Worm (Caenorhabditis elegans) whole organism, L1 larva: Measurements from ENCODE around the gene cra-1.

Source experiments
- C34B4.2 ChIP-seq: sonication (generic microtip); optimal IDR thresholded peaks from 2 replicates; lab custom pipeline; 2017; ENCODE audit warnings: mild to moderate bottlenecking, missing genetic modification characterization, missing compliant biosample characterization
- Y116A8C.19 ChIP-seq: sonication (generic microtip); optimal IDR thresholded peaks from 2 replicates; lab custom pipeline; 2016; ENCODE audit warnings: missing compliant biosample characterization, missing genetic modification characterization, borderline replicate concordance
- alr-1 ChIP-seq: fragments of 200-800 bp; sonication (Bioruptor generic); optimal IDR thresholded peaks from 2 replicates; lab custom pipeline; 2018; ENCODE audit warnings: borderline replicate concordance, mild to moderate bottlenecking, missing genetic modification characterization, missing compliant biosample characterization
- aly-2 ChIP-seq: fragments of 150-350 bp; optimal IDR thresholded peaks from 2 replicates; lab custom pipeline; 2014; ENCODE audit warnings: missing biosample characterization, missing genetic modification characterization
- ama-1 ChIP-seq: fragments of 150-350 bp; optimal IDR thresholded peaks from 2 replicates; lab custom pipeline; 2014
- blmp-1 ChIP-seq: fragments of 150-350 bp; optimal IDR thresholded peaks from 2 replicates; lab custom pipeline; 2014; ENCODE audit warnings: missing biosample characterization, missing genetic modification characterization
- ceh-63 ChIP-seq: fragments of 200-800 bp; sonication (Bioruptor generic); optimal IDR thresholded peaks from 2 replicates; lab custom pipeline; 2018; ENCODE audit warnings: mild to moderate bottlenecking, missing genetic modification characterization, missing compliant biosample characterization
- ceh-8 ChIP-seq: fragments of 200-800 bp; sonication (Bioruptor generic); optimal IDR thresholded peaks from 2 replicates; lab custom pipeline; 2018; ENCODE audit warnings: mild to moderate bottlenecking, missing genetic modification characterization, moderate library complexity, missing compliant biosample characterization
- ceh-82 ChIP-seq, 3 experiments: fragments of 150-350 bp in 1 of 3; sonication (generic microtip) in 2 of 3; optimal IDR thresholded peaks; 2 replicates each; lab custom pipeline; 2014 to 2017; ENCODE audit warnings: missing biosample characterization in 3 of 3, missing genetic modification characterization in 3 of 3
- ceh-90 ChIP-seq: sonication (generic microtip); optimal IDR thresholded peaks from 2 replicates; lab custom pipeline; 2016; ENCODE audit warnings: missing genetic modification characterization, missing compliant biosample characterization
- dpl-1 ChIP-seq, 3 experiments: fragments of 150-350 bp in 2 of 3; sonication (generic microtip) in 1 of 3; optimal IDR thresholded peaks; 2 replicates each; lab custom pipeline; 2014 to 2017; ENCODE audit warnings: missing biosample characterization in 3 of 3, missing genetic modification characterization in 3 of 3, missing genetic modification reagents in 3 of 3
- efl-1 ChIP-seq, 4 experiments: fragments of 150-350 bp; optimal IDR thresholded peaks in 3 of 4; peaks in 1 of 4; 1 replicate in 1 of 4; 2 replicates in 3 of 4; lab custom pipeline; 2014; ENCODE audit warnings: missing biosample characterization in 2 of 4, missing genetic modification characterization in 2 of 4, missing genetic modification reagents in 2 of 4
- egl-13 ChIP-seq: sonication (generic microtip); optimal IDR thresholded peaks from 2 replicates; lab custom pipeline; 2016; ENCODE audit warnings: missing genotype, missing genetic modification reagents, missing genetic modification characterization, missing compliant biosample characterization
- egl-27 ChIP-seq, 2 experiments: fragments of 150-350 bp in 1 of 2; sonication (generic microtip); optimal IDR thresholded peaks; 3 replicates each; lab custom pipeline; 2017 to 2018; ENCODE audit warnings: missing biosample characterization in 2 of 2, missing genetic modification characterization in 2 of 2, missing genetic modification reagents in 2 of 2
- elt-2 ChIP-seq: sonication (generic microtip); optimal IDR thresholded peaks from 2 replicates; lab custom pipeline; 2016; ENCODE audit warnings: missing genetic modification characterization, mild to moderate bottlenecking, inconsistent platforms, missing compliant biosample characterization, missing genetic modification reagents
- elt-3 ChIP-seq, 6 experiments: fragments of 150-350 bp in 1 of 6; sonication (generic microtip); optimal IDR thresholded peaks; 2 replicates each; lab custom pipeline; 2017 to 2018; ENCODE audit warnings: missing biosample characterization in 6 of 6, missing genetic modification characterization in 6 of 6, inconsistent platforms in 1 of 6
- ets-5 ChIP-seq: fragments of 200-800 bp; sonication (Bioruptor generic); IDR thresholded peaks from 2 replicates; pipeline ENCODE4 v1.3.6; 2022; ENCODE audit warnings: missing genetic modification characterization, missing compliant biosample characterization
- fkh-8 ChIP-seq: sonication (generic microtip); optimal IDR thresholded peaks from 2 replicates; lab custom pipeline; 2016; ENCODE audit warnings: mild to moderate bottlenecking, missing genetic modification characterization, missing compliant biosample characterization
- irx-1 ChIP-seq: sonication (generic microtip); optimal IDR thresholded peaks from 2 replicates; lab custom pipeline; 2016; ENCODE audit warnings: missing genetic modification characterization, missing compliant biosample characterization
- isw-1 ChIP-seq: fragments of 200-800 bp; sonication (Bioruptor generic); IDR thresholded peaks from 2 replicates; pipeline ENCODE4 v1.3.6; 2022; ENCODE audit warnings: missing genetic modification characterization, missing compliant biosample characterization
- lin-13 ChIP-seq: fragments of 150-350 bp; optimal IDR thresholded peaks from 2 replicates; lab custom pipeline; 2014; ENCODE audit warnings: missing biosample characterization, missing genetic modification reagents, missing genetic modification characterization
- lin-14 ChIP-seq: fragments of 200-800 bp; sonication (Bioruptor generic); optimal IDR thresholded peaks from 2 replicates; lab custom pipeline; 2018; ENCODE audit warnings: mild to moderate bottlenecking, missing genetic modification characterization, moderate library complexity, missing compliant biosample characterization
- lin-15B ChIP-seq: fragments of 150-350 bp; sonication (generic microtip); optimal IDR thresholded peaks from 3 replicates; lab custom pipeline; 2014; ENCODE audit warnings: missing biosample characterization, missing genetic modification characterization
- lin-35 ChIP-seq, 2 experiments: fragments of 150-350 bp; optimal IDR thresholded peaks; 2 replicates each; lab custom pipeline; 2014; ENCODE audit warnings: missing biosample characterization in 2 of 2, missing genetic modification characterization in 2 of 2, missing genetic modification reagents in 2 of 2
- lin-39 ChIP-seq: fragments of 150-350 bp; optimal IDR thresholded peaks from 2 replicates; lab custom pipeline; 2014; ENCODE audit warnings: missing biosample characterization, missing genetic modification reagents, missing genetic modification characterization
- lir-3 ChIP-seq: sonication (generic microtip); optimal IDR thresholded peaks from 2 replicates; lab custom pipeline; 2016; ENCODE audit warnings: mild to moderate bottlenecking, missing genetic modification characterization, moderate library complexity, missing compliant biosample characterization; ENCODE audit not compliant: poor library complexity
- lsy-2 ChIP-seq, 2 experiments: fragments of 150-350 bp; optimal IDR thresholded peaks; 2 replicates each; lab custom pipeline; 2014; ENCODE audit warnings: missing biosample characterization in 2 of 2, missing genetic modification characterization in 2 of 2
- mdl-1 ChIP-seq, 2 experiments: fragments of 150-350 bp; optimal IDR thresholded peaks; 2 replicates each; lab custom pipeline; 2014 to 2017; ENCODE audit warnings: missing biosample characterization in 2 of 2, missing genetic modification characterization in 2 of 2, inconsistent platforms in 1 of 2
- mef-2 ChIP-seq: fragments of 150-350 bp; optimal IDR thresholded peaks from 2 replicates; lab custom pipeline; 2014; ENCODE audit warnings: missing biosample characterization, missing genetic modification characterization
- mep-1 ChIP-seq: fragments of 150-350 bp; optimal IDR thresholded peaks from 2 replicates; lab custom pipeline; 2014; ENCODE audit warnings: missing biosample characterization, missing genetic modification characterization
- nhr-11 ChIP-seq: fragments of 150-350 bp; optimal IDR thresholded peaks from 2 replicates; lab custom pipeline; 2014; ENCODE audit warnings: missing biosample characterization, missing genetic modification characterization
- nhr-20 ChIP-seq: sonication (generic microtip); optimal IDR thresholded peaks from 2 replicates; lab custom pipeline; 2016; ENCODE audit warnings: mild to moderate bottlenecking, missing genetic modification characterization, missing compliant biosample characterization
- nhr-237 ChIP-seq: fragments of 150-350 bp; optimal IDR thresholded peaks from 2 replicates; lab custom pipeline; 2014; ENCODE audit warnings: missing biosample characterization, missing genetic modification characterization
- nhr-47 ChIP-seq: sonication (generic microtip); optimal IDR thresholded peaks from 2 replicates; lab custom pipeline; 2016; ENCODE audit warnings: mild to moderate bottlenecking, missing genetic modification characterization, moderate library complexity, missing compliant biosample characterization
- nhr-77 ChIP-seq: fragments of 150-350 bp; optimal IDR thresholded peaks from 2 replicates; lab custom pipeline; 2014; ENCODE audit warnings: missing biosample characterization, missing genetic modification characterization
- nhr-84 ChIP-seq: sonication (generic microtip); optimal IDR thresholded peaks from 2 replicates; lab custom pipeline; 2017; ENCODE audit warnings: missing biosample characterization, missing genetic modification characterization
- nhr-85 ChIP-seq: sonication (generic microtip); peaks from one replicate; lab custom pipeline; 2016; ENCODE audit warnings: missing genetic modification characterization, inconsistent platforms, missing compliant biosample characterization
- pax-3 ChIP-seq: fragments of 200-800 bp; sonication (Bioruptor generic); optimal IDR thresholded peaks from 2 replicates; lab custom pipeline; 2018; ENCODE audit warnings: mild to moderate bottlenecking, missing genetic modification characterization, moderate library complexity, missing compliant biosample characterization
- pqm-1 ChIP-seq: sonication (generic microtip); optimal IDR thresholded peaks from 3 replicates; lab custom pipeline; 2017; ENCODE audit warnings: missing biosample characterization, missing genetic modification characterization
- rnt-1 ChIP-seq: sonication (generic microtip); optimal IDR thresholded peaks from 2 replicates; lab custom pipeline; 2016; ENCODE audit warnings: mild to moderate bottlenecking, missing genetic modification characterization, moderate library complexity, missing compliant biosample characterization
- snpc-4 ChIP-seq: fragments of 150-350 bp; optimal IDR thresholded peaks from 2 replicates; lab custom pipeline; 2014; ENCODE audit warnings: missing biosample characterization, missing genetic modification characterization
- sox-4 ChIP-seq: sonication (generic microtip); optimal IDR thresholded peaks from 2 replicates; lab custom pipeline; 2016; ENCODE audit warnings: missing genetic modification characterization, missing compliant biosample characterization
- sptf-1 ChIP-seq: fragments of 150-350 bp; optimal IDR thresholded peaks from 2 replicates; lab custom pipeline; 2014; ENCODE audit warnings: missing biosample characterization, missing genetic modification characterization
- sup-37 ChIP-seq: fragments of 200-800 bp; sonication (Bioruptor generic); optimal IDR thresholded peaks from 2 replicates; lab custom pipeline; 2018; ENCODE audit warnings: mild to moderate bottlenecking, missing genetic modification characterization, missing compliant biosample characterization
- swsn-7 ChIP-seq: sonication (generic microtip); optimal IDR thresholded peaks from 2 replicates; lab custom pipeline; 2016; ENCODE audit warnings: missing genetic modification characterization, missing compliant biosample characterization
- tbx-2 ChIP-seq: sonication (generic microtip); optimal IDR thresholded peaks from 2 replicates; lab custom pipeline; 2016; ENCODE audit warnings: missing genetic modification characterization, missing compliant biosample characterization
- tlp-1 ChIP-seq: fragments of 150-350 bp; optimal IDR thresholded peaks from 2 replicates; lab custom pipeline; 2014; ENCODE audit warnings: missing biosample characterization, missing genetic modification characterization
- unc-130 ChIP-seq: fragments of 150-350 bp; optimal IDR thresholded peaks from 2 replicates; lab custom pipeline; 2017; ENCODE audit warnings: missing biosample characterization, missing genetic modification characterization, inconsistent platforms
- unc-30 ChIP-seq: sonication (generic microtip); optimal IDR thresholded peaks from 2 replicates; lab custom pipeline; 2017; ENCODE audit warnings: missing biosample characterization, missing genetic modification characterization
- unc-86 ChIP-seq: sonication (generic microtip); optimal IDR thresholded peaks from 2 replicates; lab custom pipeline; 2016; ENCODE audit warnings: missing genetic modification characterization, missing compliant biosample characterization
- vab-15 ChIP-seq: sonication (generic microtip); optimal IDR thresholded peaks from 2 replicates; lab custom pipeline; 2017; ENCODE audit warnings: missing genotype, mild to moderate bottlenecking, missing genetic modification characterization, missing compliant biosample characterization
- xbp-1 ChIP-seq: sonication (generic microtip); optimal IDR thresholded peaks from 2 replicates; lab custom pipeline; 2016; ENCODE audit warnings: missing genetic modification characterization, missing compliant biosample characterization
- zag-1 ChIP-seq: fragments of 150-350 bp; optimal IDR thresholded peaks from 2 replicates; lab custom pipeline; 2014; ENCODE audit warnings: missing biosample characterization, missing genetic modification characterization
- ztf-11 ChIP-seq, 2 experiments: sonication (generic microtip); optimal IDR thresholded peaks; 2 replicates each; lab custom pipeline; 2016 to 2017; ENCODE audit warnings: missing genetic modification characterization in 2 of 2, missing biosample characterization in 1 of 2, missing compliant biosample characterization in 1 of 2

cra-1 gene

DNA sequence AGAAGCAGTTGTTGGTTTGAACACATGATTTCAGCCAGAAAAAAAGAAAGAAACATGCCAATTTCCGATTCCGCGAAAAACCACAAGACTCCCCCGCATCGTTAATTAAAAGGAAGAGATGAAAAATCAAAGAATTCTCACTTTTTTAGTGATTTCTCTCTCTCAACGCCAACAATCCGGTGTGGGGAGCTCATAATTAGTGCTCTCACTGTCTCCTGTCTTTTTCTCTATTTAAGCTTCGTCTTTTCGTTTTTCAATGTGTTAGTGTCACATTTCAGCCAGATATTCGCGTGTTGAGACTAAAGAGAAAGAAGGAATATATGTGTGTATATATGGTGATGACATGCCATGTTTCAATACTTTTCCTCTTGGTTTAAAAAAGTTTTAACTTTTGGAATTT is 4.5 kb upstream of the cra-1 start:
- TF ChIP-seq nhr-11 (tag; lab: Kevin White, UChicago), result peak; percentile 50
- TF ChIP-seq swsn-7 (tag; lab: Kevin White, UChicago), result peak; percentile 6
- peak in 1 of 3 experiments; percentile 16 for TF ChIP-seq ceh-82 (tag; optimal IDR thresholded peaks at IDR 0.05; lab: Kevin White, UChicago)
- no peak for TF ChIP-seq egl-27 (tag; optimal IDR thresholded peaks at IDR 0.05; lab: Kevin White, UChicago)
- no peak for TF ChIP-seq ets-5 (GFP tag; lab: Robert Waterston, UW)
- TF ChIP-seq nhr-85 (tag; lab: Kevin White, UChicago), result no peak
- TF ChIP-seq irx-1 (tag; lab: Kevin White, UChicago), result no peak
- no peak for TF ChIP-seq sup-37 (GFP tag; lab: Kevin White, UChicago)
- no peak for TF ChIP-seq pqm-1
- peak; percentile 4 for TF ChIP-seq tbx-2 (tag; lab: Kevin White, UChicago)
- no peak for TF ChIP-seq ceh-90
- no peak for TF ChIP-seq zag-1
- no peak for TF ChIP-seq nhr-237 (tag; lab: Kevin White, UChicago)
- no peak for TF ChIP-seq dpl-1 (GFP tag; optimal IDR thresholded peaks at IDR 0.05; lab: Kevin White, UChicago)
- TF ChIP-seq aly-2 (tag; lab: Kevin White, UChicago), result no peak
- no peak for TF ChIP-seq lin-39 (tag; lab: Kevin White, UChicago)
- TF ChIP-seq lin-13 (GFP tag; lab: Kevin White, UChicago), result no peak
- TF ChIP-seq alr-1 (tag; lab: Kevin White, UChicago), result no peak
- no peak for TF ChIP-seq unc-30
- TF ChIP-seq nhr-20, result peak; percentile 36
- no peak for TF ChIP-seq Y116A8C.19 (tag; lab: Kevin White, UChicago)
- no peak for TF ChIP-seq elt-2 (tag; lab: Kevin White, UChicago)
- peak; percentile 50 for TF ChIP-seq nhr-47 (tag; lab: Kevin White, UChicago)
- no peak for TF ChIP-seq elt-3 (tag; optimal IDR thresholded peaks at IDR 0.05; lab: Kevin White, UChicago)
- no peak for TF ChIP-seq sox-4 (tag; lab: Kevin White, UChicago)
- no peak for TF ChIP-seq C34B4.2
- TF ChIP-seq egl-13, result no peak
- TF ChIP-seq lsy-2 (tag; optimal IDR thresholded peaks at IDR 0.05; lab: Kevin White, UChicago), result peak; percentile 34 to 59
- TF ChIP-seq ceh-8 (GFP tag; lab: Kevin White, UChicago), result no peak
- no peak for TF ChIP-seq lir-3 (tag; lab: Kevin White, UChicago)
- no peak for TF ChIP-seq lin-15B (tag; lab: Kevin White, UChicago)
- TF ChIP-seq lin-14 (GFP tag; lab: Kevin White, UChicago), result peak; percentile 81
- no peak for TF ChIP-seq mef-2 (tag; lab: Kevin White, UChicago)
- peak; percentile 75 for TF ChIP-seq rnt-1 (tag; lab: Kevin White, UChicago)
- TF ChIP-seq nhr-77, result no peak
- TF ChIP-seq ceh-63, result no peak
- TF ChIP-seq ama-1 (lab: Kevin White, UChicago), result peak; percentile 55
- no peak for TF ChIP-seq unc-130 (tag; lab: Kevin White, UChicago)
- TF ChIP-seq xbp-1, result no peak
- TF ChIP-seq unc-86 (tag; lab: Kevin White, UChicago), result no peak
- no peak for TF ChIP-seq snpc-4 (tag; lab: Kevin White, UChicago)
- no peak for TF ChIP-seq vab-15 (tag; lab: Kevin White, UChicago)
- TF ChIP-seq isw-1 (GFP tag; lab: Robert Waterston, UW), result no peak
- no peak for TF ChIP-seq mdl-1 (tag; optimal IDR thresholded peaks at IDR 0.05; lab: Kevin White, UChicago)
- TF ChIP-seq efl-1 (optimal IDR thresholded peaks at IDR 0.05; lab: Kevin White, UChicago), result peak in 1 of 2 experiments; percentile 31
- peak in 1 of 2 experiments; percentile 91 for TF ChIP-seq efl-1 (GFP tag; optimal IDR thresholded peaks at IDR 0.05 in 1 of 2; lab: Kevin White, UChicago)
- no peak for TF ChIP-seq nhr-84 (tag; lab: Kevin White, UChicago)
- TF ChIP-seq lin-35 (GFP tag; optimal IDR thresholded peaks at IDR 0.05; lab: Kevin White, UChicago), result no peak
- no peak for TF ChIP-seq mep-1 (tag; lab: Kevin White, UChicago)
- TF ChIP-seq blmp-1, result no peak
- TF ChIP-seq sptf-1 (tag; lab: Kevin White, UChicago), result no peak
- TF ChIP-seq fkh-8, result peak; percentile 32
- no peak for TF ChIP-seq ztf-11 (tag; optimal IDR thresholded peaks at IDR 0.05; lab: Kevin White, UChicago)
- no peak for TF ChIP-seq tlp-1 (tag; lab: Kevin White, UChicago)
- no peak for TF ChIP-seq pax-3 (tag; lab: Kevin White, UChicago)
